Worm (Caenorhabditis elegans): ENCODE measurements around the gene grdn-1.

Gene grdn-1

ce11 chrV:18616287-18616686 is 23.7 kb downstream of the grdn-1 start, which contains the start of gene nhr-70:
TSS of gene nhr-70 (plus strand) at chrV:18616587.
- TF ChIP-seq elt-3 (tag; optimal IDR thresholded peaks at IDR 0.05) (no peak), hlh-17 (GFP tag; optimal IDR thresholded peaks at IDR 0.05; ENCODE audit: borderline replicate concordance) (no peak), skn-1 (tag; optimal IDR thresholded peaks at IDR 0.05) (no peak), unc-130 (tag; optimal IDR thresholded peaks at IDR 0.05) (no peak), egl-27 (tag; optimal IDR thresholded peaks at IDR 0.05) (no peak), jun-1 (tag; optimal IDR thresholded peaks at IDR 0.05) (no peak), ets-5 (GFP tag; IDR thresholded peaks at IDR 0.05) (no peak), blmp-1 (tag; optimal IDR thresholded peaks at IDR 0.05) (no peak), nhr-71 (tag; optimal IDR thresholded peaks at IDR 0.05) (no peak), snpc-4 (tag; optimal IDR thresholded peaks at IDR 0.05) (no peak), tlp-1 (tag; optimal IDR thresholded peaks at IDR 0.05) (no peak), dpl-1 (GFP tag; optimal IDR thresholded peaks at IDR 0.05) (no peak)

ce11 chrV:18622462-18622861 is 29.9 kb downstream of the grdn-1 start, which contains the start of gene Y69H2.1:
TSS of gene Y69H2.1 (minus strand) at chrV:18622562.
- no peak for TF ChIP-seq nhr-77 (tag; optimal IDR thresholded peaks at IDR 0.05)
- TF ChIP-seq unc-30 (tag; optimal IDR thresholded peaks at IDR 0.05), result no peak
- TF ChIP-seq sptf-1 (tag; optimal IDR thresholded peaks at IDR 0.05), result no peak
- TF ChIP-seq rnt-1 (tag; optimal IDR thresholded peaks at IDR 0.05), result peak; percentile 3

DNA sequence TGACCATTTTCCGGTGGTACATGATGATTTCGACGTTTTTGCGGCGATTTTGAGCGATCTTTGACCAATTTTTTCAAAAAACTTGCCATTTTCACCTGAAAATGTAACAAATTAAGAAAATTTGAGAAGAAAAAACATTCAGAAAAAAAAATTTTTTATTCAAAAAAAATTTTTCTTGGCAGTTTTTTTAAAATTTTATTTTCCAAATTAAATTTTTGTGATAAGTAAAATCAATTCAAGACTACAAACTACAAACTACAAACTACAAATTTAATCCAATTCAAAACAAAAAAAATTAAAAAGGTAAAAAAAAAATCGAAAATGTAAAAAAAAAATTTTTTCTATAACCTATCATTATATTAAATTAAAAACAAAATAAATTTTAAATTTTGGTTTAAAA is 34.2 kb downstream of the grdn-1 start, which contains the start of gene Y69H2.15:
TSS of gene Y69H2.15 (minus strand) at position 101 of the 400 bp plus-strand sequence.
- no peak for TF ChIP-seq sptf-1 (tag; optimal IDR thresholded peaks at IDR 0.05)
- no peak for TF ChIP-seq F16B12.6 (tag; optimal IDR thresholded peaks at IDR 0.05)
- TF ChIP-seq unc-130 (tag; optimal IDR thresholded peaks at IDR 0.05), result no peak
- no peak for TF ChIP-seq pax-3 (tag; optimal IDR thresholded peaks at IDR 0.05)
- TF ChIP-seq lsy-2 (tag; optimal IDR thresholded peaks at IDR 0.05), result no peak
- no peak for TF ChIP-seq nhr-12 (tag; optimal IDR thresholded peaks at IDR 0.05)
- no peak for TF ChIP-seq sup-37 (GFP tag; optimal IDR thresholded peaks at IDR 0.05)
- TF ChIP-seq Y116A8C.19 (tag; optimal IDR thresholded peaks at IDR 0.05; ENCODE audit: borderline replicate concordance), result no peak
- no peak for TF ChIP-seq nhr-77 (tag; optimal IDR thresholded peaks at IDR 0.05)
- no peak for TF ChIP-seq fkh-10 (GFP tag; optimal IDR thresholded peaks at IDR 0.05)
- TF ChIP-seq sox-4 (tag; optimal IDR thresholded peaks at IDR 0.05), result no peak
- TF ChIP-seq mep-1 (tag; optimal IDR thresholded peaks at IDR 0.05), result no peak
- TF ChIP-seq ceh-82 (tag; optimal IDR thresholded peaks at IDR 0.05), result no peak
- TF ChIP-seq snu-23 (GFP tag; optimal IDR thresholded peaks at IDR 0.05), result no peak
- no peak for TF ChIP-seq nhr-11 (tag; optimal IDR thresholded peaks at IDR 0.05)
- TF ChIP-seq xbp-1 (tag; optimal IDR thresholded peaks at IDR 0.05), result no peak

- TF ChIP-seq nhr-77 (tag; optimal IDR thresholded peaks at IDR 0.05) (no peak), dpl-1 (GFP tag; optimal IDR thresholded peaks at IDR 0.05) (no peak), efl-1 (optimal IDR thresholded peaks at IDR 0.05) (no peak), efl-1 (GFP tag; optimal IDR thresholded peaks at IDR 0.05 in 1 of 2) (peak in 1 of 2 experiments; percentile 69), rnt-1 (tag; optimal IDR thresholded peaks at IDR 0.05) (peak; percentile 43), nhr-47 (tag; optimal IDR thresholded peaks at IDR 0.05) (no peak), alr-1 (tag; optimal IDR thresholded peaks at IDR 0.05; ENCODE audit: borderline replicate concordance) (no peak), sup-37 (GFP tag; optimal IDR thresholded peaks at IDR 0.05) (no peak), pag-3 (tag; optimal IDR thresholded peaks at IDR 0.05; ENCODE audit: borderline replicate concordance, insufficient read depth) (peak; percentile 84), nhr-20 (tag; optimal IDR thresholded peaks at IDR 0.05) (no peak), jun-1 (tag; optimal IDR thresholded peaks at IDR 0.05) (no peak), ama-1 (optimal IDR thresholded peaks at IDR 0.05) (no peak), hlh-17 (GFP tag; optimal IDR thresholded peaks at IDR 0.05; ENCODE audit: borderline replicate concordance) (no peak), lsy-2 (tag; optimal IDR thresholded peaks at IDR 0.05) (peak in 1 of 2 experiments; percentile 13), ets-5 (GFP tag; IDR thresholded peaks at IDR 0.05) (no peak), unc-130 (tag; optimal IDR thresholded peaks at IDR 0.05) (peak; percentile 8), unc-30 (tag; optimal IDR thresholded peaks at IDR 0.05) (no peak), nhr-12 (tag; optimal IDR thresholded peaks at IDR 0.05) (no peak), lin-14 (GFP tag; optimal IDR thresholded peaks at IDR 0.05) (peak; percentile 47), mdl-1 (tag; optimal IDR thresholded peaks at IDR 0.05) (no peak), ztf-11 (tag; optimal IDR thresholded peaks at IDR 0.05) (no peak), C34B4.2 (tag; optimal IDR thresholded peaks at IDR 0.05) (no peak), ceh-82 (tag; optimal IDR thresholded peaks at IDR 0.05) (no peak), ceh-90 (tag; optimal IDR thresholded peaks at IDR 0.05) (no peak), skn-1 (tag; optimal IDR thresholded peaks at IDR 0.05) (no peak), sox-4 (tag; optimal IDR thresholded peaks at IDR 0.05) (no peak), hlh-4 (tag; optimal IDR thresholded peaks at IDR 0.05) (no peak)
Measured at ce11 chrV:18627445-18627844, 34.9 kb downstream of the grdn-1 start.

Measured in whole organism, L1 larva.